Fruit fly (Drosophila melanogaster) whole organism, embryonic: Measurements from ENCODE around the gene Pex14.

Experiments used
- Asciz ChIP-seq: fragments of 200-800 bp; sonication (Bioruptor generic); optimal IDR thresholded peaks from 2 replicates; lab custom pipeline; 2017; ENCODE audit warnings: missing biosample characterization, mild to moderate bottlenecking, missing genetic modification characterization, missing genetic modification reagents
- B-H2 ChIP-seq: fragments of 200-800 bp; sonication (Bioruptor generic); optimal IDR thresholded peaks from 2 replicates; lab custom pipeline; 2018; ENCODE audit warnings: missing biosample characterization, mild to moderate bottlenecking, missing genetic modification characterization
- Bteb2 ChIP-seq: fragments of 200-800 bp; sonication (Bioruptor generic); optimal IDR thresholded peaks from 2 replicates; lab custom pipeline; 2016; ENCODE audit warnings: missing biosample characterization, missing genetic modification characterization
- CG10147 ChIP-seq: fragments of 200-800 bp; sonication (Bioruptor generic); optimal IDR thresholded peaks from 2 replicates; lab custom pipeline; 2019; ENCODE audit warnings: missing biosample characterization, mild to moderate bottlenecking, missing genetic modification characterization, moderate library complexity
- CG10267 ChIP-seq: fragments of 200-800 bp; sonication (Bioruptor generic); optimal IDR thresholded peaks from 2 replicates; lab custom pipeline; 2018; ENCODE audit warnings: missing biosample characterization, mild to moderate bottlenecking, missing genetic modification characterization, moderate library complexity
- CG10274 ChIP-seq: fragments of 200-800 bp; sonication (Bioruptor generic); optimal IDR thresholded peaks from 3 replicates; lab custom pipeline; 2017; ENCODE audit warnings: missing biosample characterization, mild to moderate bottlenecking, missing genetic modification characterization
- CG12744 ChIP-seq: fragments of 200-800 bp; sonication (Bioruptor generic); optimal IDR thresholded peaks from 2 replicates; lab custom pipeline; 2016; ENCODE audit warnings: missing biosample characterization, missing genetic modification characterization
- CG14860 ChIP-seq: fragments of 200-800 bp; sonication (Bioruptor generic); IDR thresholded peaks from 3 replicates; pipeline ENCODE4 v1.3.6; 2022; ENCODE audit warnings: missing biosample characterization, missing genetic modification characterization; ENCODE audit not compliant: partially characterized antibody
- CG1792 ChIP-seq: fragments of 200-800 bp; sonication (Bioruptor generic); optimal IDR thresholded peaks from 2 replicates; lab custom pipeline; 2016; ENCODE audit warnings: missing biosample characterization, missing genetic modification characterization
- CG2116 ChIP-seq: fragments of 200-800 bp; sonication (Bioruptor generic); optimal IDR thresholded peaks from 3 replicates; lab custom pipeline; 2018; ENCODE audit warnings: missing biosample characterization, mild to moderate bottlenecking, missing genetic modification characterization
- CG3065 ChIP-seq: fragments of 200-800 bp; sonication (Bioruptor generic); optimal IDR thresholded peaks from 2 replicates; lab custom pipeline; 2016; ENCODE audit warnings: missing biosample characterization, missing genetic modification characterization
- CG4328 ChIP-seq: fragments of 200-800 bp; sonication (Bioruptor generic); optimal IDR thresholded peaks from 3 replicates; lab custom pipeline; 2017; ENCODE audit warnings: missing biosample characterization, missing genetic modification reagents, missing genetic modification characterization
- CG43689 ChIP-seq: fragments of 200-800 bp; sonication (Bioruptor generic); IDR thresholded peaks from 2 replicates; pipeline ENCODE4 v1.3.6; 2022; ENCODE audit warnings: missing biosample characterization, missing genetic modification characterization
- CG5180 ChIP-seq: fragments of 200-800 bp; sonication (Bioruptor generic); optimal IDR thresholded peaks from 3 replicates; lab custom pipeline; 2017; ENCODE audit warnings: missing biosample characterization, missing genetic modification characterization, mild to moderate bottlenecking, moderate library complexity, missing genetic modification reagents
- CG7963 ChIP-seq: fragments of 200-800 bp; sonication (Bioruptor generic); IDR thresholded peaks from 3 replicates; pipeline ENCODE4 v1.3.6; 2022; ENCODE audit warnings: missing biosample characterization, missing genetic modification characterization; ENCODE audit not compliant: partially characterized antibody
- CG8359 ChIP-seq: fragments of 200-800 bp; sonication (Bioruptor generic); optimal IDR thresholded peaks from 2 replicates; lab custom pipeline; 2017; ENCODE audit warnings: missing biosample characterization, mild to moderate bottlenecking, missing genetic modification characterization, borderline replicate concordance
- CG8765 ChIP-seq: fragments of 200-800 bp; sonication (Bioruptor generic); IDR thresholded peaks from 2 replicates; pipeline ENCODE4 v1.3.6; 2022; ENCODE audit warnings: missing biosample characterization, missing genetic modification characterization
- CG9727 ChIP-seq: fragments of 200-800 bp; sonication (Bioruptor generic); optimal IDR thresholded peaks from 3 replicates; lab custom pipeline; 2017; ENCODE audit warnings: missing biosample characterization, mild to moderate bottlenecking, missing genetic modification characterization
- CrebB ChIP-seq: fragments of 200-800 bp; sonication (Bioruptor generic); optimal IDR thresholded peaks from 3 replicates; lab custom pipeline; 2018; ENCODE audit warnings: missing biosample characterization, mild to moderate bottlenecking, missing genetic modification characterization
- D19B ChIP-seq: fragments of 200-800 bp; sonication (Bioruptor generic); optimal IDR thresholded peaks from 2 replicates; lab custom pipeline; 2017; ENCODE audit warnings: missing biosample characterization, mild to moderate bottlenecking, missing genetic modification characterization
- Dek ChIP-seq: fragments of 200-800 bp; sonication (Bioruptor generic); optimal IDR thresholded peaks from 3 replicates; lab custom pipeline; 2019; ENCODE audit warnings: missing biosample characterization, mild to moderate bottlenecking, missing genetic modification characterization, moderate library complexity
- Dfd ChIP-seq, 2 experiments: fragments of >200 bp; optimal IDR thresholded peaks; 2 replicates each; lab custom pipeline; 2017; ENCODE audit warnings: missing biosample characterization in 2 of 2, missing genetic modification characterization in 2 of 2
- Fer2 ChIP-seq: fragments of 200-800 bp; sonication (Bioruptor generic); optimal IDR thresholded peaks from 2 replicates; lab custom pipeline; 2018; ENCODE audit warnings: missing biosample characterization, mild to moderate bottlenecking, missing genetic modification characterization, moderate library complexity
- HmgD ChIP-seq: fragments of 200-800 bp; sonication (Bioruptor generic); optimal IDR thresholded peaks from 3 replicates; lab custom pipeline; 2016; ENCODE audit warnings: missing biosample characterization, missing genetic modification characterization
- MTF-1 ChIP-seq: fragments of 200-800 bp; sonication (Bioruptor generic); optimal IDR thresholded peaks from 2 replicates; lab custom pipeline; 2018; ENCODE audit warnings: missing biosample characterization, mild to moderate bottlenecking, missing genetic modification characterization, borderline replicate concordance
- Side ChIP-seq: fragments of 200-800 bp; sonication (Bioruptor generic); optimal IDR thresholded peaks from 2 replicates; lab custom pipeline; 2016; ENCODE audit warnings: missing biosample characterization, missing genetic modification characterization
- aop ChIP-seq: fragments of 200-800 bp; sonication (Bioruptor generic); IDR thresholded peaks from 2 replicates; pipeline ENCODE4 v1.3.6; 2022; ENCODE audit warnings: missing biosample characterization, missing genetic modification characterization
- chinmo ChIP-seq: fragments of 200-800 bp; sonication (Bioruptor generic); IDR thresholded peaks from 4 replicates; pipeline ENCODE4 v1.3.6; 2022; ENCODE audit warnings: missing biosample characterization, missing genetic modification characterization; ENCODE audit not compliant: partially characterized antibody
- chn ChIP-seq: fragments of 200-800 bp; sonication (Bioruptor generic); optimal IDR thresholded peaks from 2 replicates; lab custom pipeline; 2016; ENCODE audit warnings: missing biosample characterization, missing genetic modification characterization
- ems ChIP-seq: fragments of 200-800 bp; sonication (Bioruptor generic); optimal IDR thresholded peaks from 3 replicates; lab custom pipeline; 2016; ENCODE audit warnings: missing biosample characterization, missing genetic modification characterization
- exex ChIP-seq: fragments of 200-800 bp; sonication (Bioruptor generic); optimal IDR thresholded peaks from 4 replicates; lab custom pipeline; 2018; ENCODE audit warnings: missing biosample characterization, mild to moderate bottlenecking, missing genetic modification characterization, moderate library complexity
- fd102C ChIP-seq: fragments of 200-800 bp; sonication (Bioruptor generic); optimal IDR thresholded peaks from 2 replicates; lab custom pipeline; 2018; ENCODE audit warnings: missing biosample characterization, mild to moderate bottlenecking, missing genetic modification characterization, moderate library complexity
- fu2 ChIP-seq: fragments of 200-800 bp; sonication (Bioruptor generic); optimal IDR thresholded peaks from 2 replicates; lab custom pipeline; 2016; ENCODE audit warnings: missing biosample characterization, missing genetic modification characterization
- hbn ChIP-seq: fragments of 200-800 bp; sonication (Bioruptor generic); IDR thresholded peaks from 2 replicates; pipeline ENCODE4 v1.3.6; 2022; ENCODE audit warnings: missing biosample characterization, missing genetic modification characterization; ENCODE audit not compliant: partially characterized antibody
- jumu ChIP-seq: fragments of 200-800 bp; sonication (Bioruptor generic); optimal IDR thresholded peaks from 3 replicates; lab custom pipeline; 2016; ENCODE audit warnings: missing biosample characterization, missing genetic modification characterization
- lbe ChIP-seq: fragments of 200-800 bp; sonication (Bioruptor generic); optimal IDR thresholded peaks from 2 replicates; lab custom pipeline; 2016; ENCODE audit warnings: missing biosample characterization, mild to moderate bottlenecking, missing genetic modification characterization
- luna ChIP-seq: fragments of 200-800 bp; sonication (Bioruptor generic); optimal IDR thresholded peaks from 2 replicates; lab custom pipeline; 2016; ENCODE audit warnings: missing biosample characterization, missing genetic modification characterization
- maf-S ChIP-seq: fragments of 200-800 bp; sonication (Bioruptor generic); optimal IDR thresholded peaks from 2 replicates; lab custom pipeline; 2016; ENCODE audit warnings: missing biosample characterization, missing genetic modification characterization
- mld ChIP-seq: fragments of 200-800 bp; sonication (Bioruptor generic); IDR thresholded peaks from 3 replicates; pipeline ENCODE4 v1.3.6; 2022; ENCODE audit warnings: missing biosample characterization, missing genetic modification characterization; ENCODE audit not compliant: partially characterized antibody
- onecut ChIP-seq: fragments of 200-800 bp; sonication (Bioruptor generic); IDR thresholded peaks from 2 replicates; pipeline ENCODE4 v1.3.6; 2022; ENCODE audit warnings: missing biosample characterization, missing genetic modification characterization
- prd ChIP-seq, 3 experiments: fragments of >200 bp in 2 of 3; fragments of 200-800 bp in 1 of 3; sonication (Bioruptor generic) in 1 of 3; optimal IDR thresholded peaks in 2 of 3; IDR thresholded peaks in 1 of 3; 2 replicates in 2 of 3; 3 replicates in 1 of 3; pipeline versions ENCODE4 v1.3.6 to Lab custom; 2017 to 2022; ENCODE audit warnings: missing biosample characterization in 1 of 3, missing genetic modification characterization in 1 of 3
- pros ChIP-seq: fragments of 200-800 bp; sonication (Bioruptor generic); optimal IDR thresholded peaks from 3 replicates; lab custom pipeline; 2019; ENCODE audit warnings: missing biosample characterization, mild to moderate bottlenecking, missing genetic modification characterization, moderate library complexity
- run ChIP-seq: fragments of 200-800 bp; sonication (Bioruptor generic); optimal IDR thresholded peaks from 3 replicates; lab custom pipeline; 2018; ENCODE audit warnings: missing biosample characterization, mild to moderate bottlenecking, missing genetic modification characterization
- sima ChIP-seq: fragments of 200-800 bp; sonication (Bioruptor generic); optimal IDR thresholded peaks from 2 replicates; lab custom pipeline; 2016; ENCODE audit warnings: missing biosample characterization, missing genetic modification characterization
- slbo ChIP-seq: fragments of 200-800 bp; sonication (Bioruptor generic); IDR thresholded peaks from 2 replicates; pipeline ENCODE4 v1.3.6; 2022; ENCODE audit warnings: missing biosample characterization, missing genetic modification characterization
- tll ChIP-seq, 2 experiments: fragments of 200-800 bp in 1 of 2; fragments of >200 bp in 1 of 2; sonication (Bioruptor generic) in 1 of 2; optimal IDR thresholded peaks; 2 replicates each; lab custom pipeline; 2017 to 2019; ENCODE audit warnings: missing biosample characterization in 2 of 2, missing genetic modification characterization in 2 of 2, mild to moderate bottlenecking in 1 of 2, moderate library complexity in 1 of 2
- trem ChIP-seq: fragments of 200-800 bp; optimal IDR thresholded peaks from 3 replicates; lab custom pipeline; 2019; ENCODE audit warnings: missing biosample characterization, mild to moderate bottlenecking, missing genetic modification characterization, moderate library complexity
- zfh1 ChIP-seq: fragments of 200-800 bp; sonication (Bioruptor generic); IDR thresholded peaks from 3 replicates; pipeline ENCODE4 v1.3.6; 2022; ENCODE audit warnings: missing biosample characterization, missing genetic modification characterization

Pex14 gene

dm6 chr3L:20789299-20789698, 10.7 kb downstream of the Pex14 start (continued):
- no peak for TF ChIP-seq ems (GFP tag; lab: Kevin White, UChicago)
- TF ChIP-seq fd102C (GFP tag; lab: Kevin White, UChicago), result no peak
- TF ChIP-seq sima (GFP tag; lab: Kevin White, UChicago), result no peak
- TF ChIP-seq Side (GFP tag; lab: Kevin White, UChicago), result no peak
- TF ChIP-seq aop (GFP tag; lab: Robert Waterston, UW), result no peak
- TF ChIP-seq onecut (GFP tag; lab: Robert Waterston, UW), result no peak
- no peak for TF ChIP-seq fu2 (GFP tag; lab: Kevin White, UChicago)
- TF ChIP-seq CG4328, result no peak
- TF ChIP-seq slbo (GFP tag; lab: Robert Waterston, UW), result no peak
- TF ChIP-seq trem (tag; lab: Kevin White, UChicago), result no peak
- TF ChIP-seq chn (GFP tag; lab: Kevin White, UChicago), result no peak

- TF ChIP-seq mld (GFP tag; lab: Robert Waterston, UW), result no peak
- TF ChIP-seq Asciz (GFP tag; lab: Kevin White, UChicago), result no peak
- TF ChIP-seq CrebB (tag; lab: Kevin White, UChicago), result no peak
- no peak for TF ChIP-seq CG2116 (GFP tag; lab: Kevin White, UChicago)
- TF ChIP-seq CG7963 (GFP tag; lab: Robert Waterston, UW), result no peak
- TF ChIP-seq tll (GFP tag; optimal IDR thresholded peaks at IDR 0.05; lab: Kevin White, UChicago), result peak in 1 of 2 experiments; percentile 2
- no peak for TF ChIP-seq maf-S (GFP tag; lab: Kevin White, UChicago)
- TF ChIP-seq CG5180, result no peak
- no peak for TF ChIP-seq prd (optimal IDR thresholded peaks at IDR 0.05; lab: Kevin White, UChicago)
- 0 out of 3 replicates have a peak, but pooled peaks have one; percentile 28 for TF ChIP-seq prd (GFP tag; IDR thresholded peaks at IDR 0.05; lab: Robert Waterston, UW)
- TF ChIP-seq Fer2, result no peak
- TF ChIP-seq CG3065 (GFP tag; lab: Kevin White, UChicago), result peak; percentile 97
- no peak for TF ChIP-seq CG10274 (GFP tag; lab: Kevin White, UChicago)
- no peak for TF ChIP-seq CG8765 (GFP tag; lab: Robert Waterston, UW)
- no peak for TF ChIP-seq CG1792 (GFP tag; lab: Kevin White, UChicago)
- TF ChIP-seq zfh1, result no peak
- TF ChIP-seq D19B (GFP tag; lab: Kevin White, UChicago), result no peak
- peak; percentile 12 for TF ChIP-seq CG10267 (tag; lab: Kevin White, UChicago)
- TF ChIP-seq run (tag; lab: Kevin White, UChicago), result no peak
- no peak for TF ChIP-seq exex (tag; lab: Kevin White, UChicago)
- no peak for TF ChIP-seq Dek (tag; lab: Kevin White, UChicago)
- TF ChIP-seq hbn (GFP tag; lab: Robert Waterston, UW), result no peak
- no peak for TF ChIP-seq CG12744 (GFP tag; lab: Kevin White, UChicago)
- peak; percentile 32 for TF ChIP-seq MTF-1 (GFP tag; lab: Kevin White, UChicago)
- no peak for TF ChIP-seq CG10147 (GFP tag; lab: Kevin White, UChicago)
- TF ChIP-seq B-H2, result no peak
- TF ChIP-seq lbe (GFP tag; lab: Kevin White, UChicago), result no peak
- no peak for TF ChIP-seq luna (GFP tag; lab: Kevin White, UChicago)
- TF ChIP-seq CG8359 (GFP tag; lab: Kevin White, UChicago), result no peak
- no peak for TF ChIP-seq chinmo (GFP tag; lab: Robert Waterston, UW)
- no peak for TF ChIP-seq Dfd (GFP tag; optimal IDR thresholded peaks at IDR 0.05; lab: Kevin White, UChicago)
- TF ChIP-seq onecut (GFP tag; lab: Robert Waterston, UW), result 0 out of 2 replicates have a peak, but pooled peaks have one; percentile 20
- TF ChIP-seq HmgD (GFP tag; lab: Kevin White, UChicago), result no peak
- TF ChIP-seq pros, result peak; percentile 26
- no peak for TF ChIP-seq jumu (GFP tag; lab: Kevin White, UChicago)
- TF ChIP-seq CG14860 (GFP tag; lab: Robert Waterston, UW), result no peak
- peak; percentile 17 for TF ChIP-seq CG9727
- TF ChIP-seq CG43689, result no peak
- TF ChIP-seq Bteb2 (GFP tag; lab: Kevin White, UChicago), result no peak
These were observed 14.1 kb downstream of the Pex14 start, which contains the start of gene Six4 for dm6 chr3L:20792693-20793092. TSS of gene Six4 (minus strand) at chr3L:20792777.
